Worm (Caenorhabditis elegans) whole organism, mixed stage, embryonic: ENCODE data around the gene wht-2.

Source experiments
- elt-3 ChIP-seq: fragments of 150-350 bp; optimal IDR thresholded peaks from 2 replicates; lab custom pipeline; 2014; ENCODE audit warnings: missing biosample characterization, missing genetic modification characterization
- lin-13 ChIP-seq: fragments of 150-350 bp; optimal IDR thresholded peaks from 2 replicates; lab custom pipeline; 2014; ENCODE audit warnings: missing biosample characterization, missing genetic modification characterization
- nhr-76 ChIP-seq: sonication (generic microtip); optimal IDR thresholded peaks from 2 replicates; lab custom pipeline; 2017; ENCODE audit warnings: missing biosample characterization, missing genetic modification characterization

DNA sequence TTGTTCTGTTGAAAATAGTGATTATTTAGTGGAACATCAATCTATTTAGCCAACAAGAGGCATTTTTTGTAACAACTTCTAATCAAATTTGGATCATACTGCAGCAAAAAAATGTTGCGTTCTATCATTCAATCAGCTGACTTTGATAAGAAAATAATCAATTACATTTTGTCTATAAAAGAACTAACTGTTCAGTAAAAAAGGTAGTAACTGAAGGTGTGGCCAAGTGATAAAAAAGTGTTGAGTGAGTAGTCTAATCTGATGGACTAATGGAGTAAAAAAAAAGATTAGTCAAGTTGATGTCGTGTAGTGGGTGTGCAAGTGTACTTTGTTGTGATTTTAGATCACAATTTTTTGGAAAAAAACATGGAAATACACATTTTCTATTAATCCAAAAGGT lies 22.1 kb downstream of the wht-2 start:
- TF ChIP-seq elt-3 (tag; lab: Kevin White, UChicago) (no peak), nhr-76 (no peak), lin-13 (tag; lab: Kevin White, UChicago) (no peak)
